Worm (Caenorhabditis elegans): ENCODE measurements around the gene F22B8.7.

DNA sequence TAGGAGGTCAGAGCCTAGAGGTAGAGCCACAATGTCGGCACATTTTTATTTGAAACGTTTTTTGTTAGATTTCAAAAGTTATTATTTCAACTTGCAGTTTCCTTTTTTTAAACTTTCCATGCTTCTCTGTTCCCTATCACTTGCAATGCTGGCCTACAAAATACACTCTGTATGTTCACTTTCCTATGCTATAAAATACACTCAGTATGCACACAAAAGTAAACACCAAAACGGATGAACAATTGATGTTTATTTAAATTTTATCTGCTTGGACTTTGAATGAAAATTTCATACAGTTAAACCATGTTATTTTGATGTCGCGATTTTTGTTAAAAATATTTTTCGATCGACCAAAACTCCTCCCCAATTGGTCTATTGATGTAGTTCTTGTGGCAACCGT, 13.7 kb upstream of the F22B8.7 start:
- TF ChIP-seq dao-5 (tag; optimal IDR thresholded peaks at IDR 0.05) (no peak), him-1 (tag; optimal IDR thresholded peaks at IDR 0.05) (no peak)
